Worm (Caenorhabditis elegans) whole organism, L1 larva: ENCODE measurements around the gene mab-5.

Source experiments
- C16A3.4 ChIP-seq: fragments of 150-350 bp; optimal IDR thresholded peaks from 2 replicates; lab custom pipeline; 2014; ENCODE audit warnings: missing biosample characterization, missing genetic modification characterization
- alr-1 ChIP-seq: fragments of 200-800 bp; sonication (Bioruptor generic); optimal IDR thresholded peaks from 2 replicates; lab custom pipeline; 2018; ENCODE audit warnings: borderline replicate concordance, mild to moderate bottlenecking, missing genetic modification characterization, missing compliant biosample characterization
- ama-1 ChIP-seq: fragments of 150-350 bp; optimal IDR thresholded peaks from 2 replicates; lab custom pipeline; 2014
- ceh-8 ChIP-seq: fragments of 200-800 bp; sonication (Bioruptor generic); optimal IDR thresholded peaks from 2 replicates; lab custom pipeline; 2018; ENCODE audit warnings: mild to moderate bottlenecking, missing genetic modification characterization, moderate library complexity, missing compliant biosample characterization
- ceh-88 ChIP-seq: fragments of 200-800 bp; sonication (Bioruptor generic); IDR thresholded peaks from 2 replicates; pipeline ENCODE4 v1.3.6; 2022; ENCODE audit warnings: missing genetic modification characterization, missing compliant biosample characterization
- efl-1 ChIP-seq, 4 experiments: fragments of 150-350 bp; optimal IDR thresholded peaks in 3 of 4; peaks in 1 of 4; 1 replicate in 1 of 4; 2 replicates in 3 of 4; lab custom pipeline; 2014; ENCODE audit warnings: missing biosample characterization in 2 of 4, missing genetic modification characterization in 2 of 4, missing genetic modification reagents in 2 of 4
- egl-27 ChIP-seq, 2 experiments: fragments of 150-350 bp in 1 of 2; sonication (generic microtip); optimal IDR thresholded peaks; 3 replicates each; lab custom pipeline; 2017 to 2018; ENCODE audit warnings: missing biosample characterization in 2 of 2, missing genetic modification characterization in 2 of 2, missing genetic modification reagents in 2 of 2
- ets-5 ChIP-seq: fragments of 200-800 bp; sonication (Bioruptor generic); IDR thresholded peaks from 2 replicates; pipeline ENCODE4 v1.3.6; 2022; ENCODE audit warnings: missing genetic modification characterization, missing compliant biosample characterization
- fkh-4 ChIP-seq: sonication (generic microtip); optimal IDR thresholded peaks from 2 replicates; lab custom pipeline; 2016; ENCODE audit warnings: missing compliant biosample characterization, missing genetic modification characterization, borderline replicate concordance
- fos-1 ChIP-seq: fragments of 150-350 bp; optimal IDR thresholded peaks from 2 replicates; lab custom pipeline; 2014; ENCODE audit warnings: missing biosample characterization, missing genetic modification characterization
- grh-1 ChIP-seq: fragments of 200-800 bp; sonication (Bioruptor generic); IDR thresholded peaks from 2 replicates; pipeline ENCODE4 v1.3.6; 2022; ENCODE audit warnings: missing genetic modification reagents, missing genetic modification characterization, missing compliant biosample characterization
- hlh-4 ChIP-seq: sonication (generic microtip); optimal IDR thresholded peaks from 2 replicates; lab custom pipeline; 2016; ENCODE audit warnings: mild to moderate bottlenecking, missing genetic modification characterization, missing compliant biosample characterization
- irx-1 ChIP-seq: sonication (generic microtip); optimal IDR thresholded peaks from 2 replicates; lab custom pipeline; 2016; ENCODE audit warnings: missing genetic modification characterization, missing compliant biosample characterization
- isw-1 ChIP-seq: fragments of 200-800 bp; sonication (Bioruptor generic); IDR thresholded peaks from 2 replicates; pipeline ENCODE4 v1.3.6; 2022; ENCODE audit warnings: missing genetic modification characterization, missing compliant biosample characterization
- lin-14 ChIP-seq: fragments of 200-800 bp; sonication (Bioruptor generic); optimal IDR thresholded peaks from 2 replicates; lab custom pipeline; 2018; ENCODE audit warnings: mild to moderate bottlenecking, missing genetic modification characterization, moderate library complexity, missing compliant biosample characterization
- lsy-2 ChIP-seq, 2 experiments: fragments of 150-350 bp; optimal IDR thresholded peaks; 2 replicates each; lab custom pipeline; 2014; ENCODE audit warnings: missing biosample characterization in 2 of 2, missing genetic modification characterization in 2 of 2
- nhr-12 ChIP-seq: sonication (generic microtip); optimal IDR thresholded peaks from 2 replicates; lab custom pipeline; 2017; ENCODE audit warnings: missing biosample characterization, missing genetic modification characterization
- nhr-19 ChIP-seq: fragments of 200-800 bp; sonication (Bioruptor generic); conservative IDR thresholded peaks from 2 replicates; pipeline ENCODE4 v1.3.6; 2022; ENCODE audit warnings: missing genetic modification characterization, missing compliant biosample characterization
- nhr-237 ChIP-seq: fragments of 150-350 bp; optimal IDR thresholded peaks from 2 replicates; lab custom pipeline; 2014; ENCODE audit warnings: missing biosample characterization, missing genetic modification characterization
- nhr-28 ChIP-seq: fragments of 150-350 bp; optimal IDR thresholded peaks from 2 replicates; lab custom pipeline; 2014; ENCODE audit warnings: missing biosample characterization, missing genetic modification characterization
- nhr-47 ChIP-seq: sonication (generic microtip); optimal IDR thresholded peaks from 2 replicates; lab custom pipeline; 2016; ENCODE audit warnings: mild to moderate bottlenecking, missing genetic modification characterization, moderate library complexity, missing compliant biosample characterization
- nhr-76 ChIP-seq: sonication (generic microtip); optimal IDR thresholded peaks from 2 replicates; lab custom pipeline; 2017; ENCODE audit warnings: missing biosample characterization, missing genetic modification characterization
- nhr-84 ChIP-seq: sonication (generic microtip); optimal IDR thresholded peaks from 2 replicates; lab custom pipeline; 2017; ENCODE audit warnings: missing biosample characterization, missing genetic modification characterization
- nhr-85 ChIP-seq: sonication (generic microtip); peaks from one replicate; lab custom pipeline; 2016; ENCODE audit warnings: missing genetic modification characterization, inconsistent platforms, missing compliant biosample characterization
- nhr-90 ChIP-seq: sonication (generic microtip); optimal IDR thresholded peaks from 2 replicates; lab custom pipeline; 2016; ENCODE audit warnings: mild to moderate bottlenecking, missing genetic modification characterization, missing compliant biosample characterization; ENCODE audit not compliant: poor library complexity
- pax-3 ChIP-seq: fragments of 200-800 bp; sonication (Bioruptor generic); optimal IDR thresholded peaks from 2 replicates; lab custom pipeline; 2018; ENCODE audit warnings: mild to moderate bottlenecking, missing genetic modification characterization, moderate library complexity, missing compliant biosample characterization
- rnt-1 ChIP-seq: sonication (generic microtip); optimal IDR thresholded peaks from 2 replicates; lab custom pipeline; 2016; ENCODE audit warnings: mild to moderate bottlenecking, missing genetic modification characterization, moderate library complexity, missing compliant biosample characterization
- snu-23 ChIP-seq: sonication (generic microtip); optimal IDR thresholded peaks from 2 replicates; lab custom pipeline; 2016; ENCODE audit warnings: missing genetic modification characterization, missing compliant biosample characterization
- sox-4 ChIP-seq: sonication (generic microtip); optimal IDR thresholded peaks from 2 replicates; lab custom pipeline; 2016; ENCODE audit warnings: missing genetic modification characterization, missing compliant biosample characterization
- sup-37 ChIP-seq: fragments of 200-800 bp; sonication (Bioruptor generic); optimal IDR thresholded peaks from 2 replicates; lab custom pipeline; 2018; ENCODE audit warnings: mild to moderate bottlenecking, missing genetic modification characterization, missing compliant biosample characterization
- unc-30 ChIP-seq: sonication (generic microtip); optimal IDR thresholded peaks from 2 replicates; lab custom pipeline; 2017; ENCODE audit warnings: missing biosample characterization, missing genetic modification characterization
- unc-86 ChIP-seq: sonication (generic microtip); optimal IDR thresholded peaks from 2 replicates; lab custom pipeline; 2016; ENCODE audit warnings: missing genetic modification characterization, missing compliant biosample characterization
- unc-98 ChIP-seq: fragments of 200-800 bp; sonication (Bioruptor generic); IDR thresholded peaks from 2 replicates; pipeline ENCODE4 v1.3.6; 2022; ENCODE audit warnings: missing genetic modification characterization, missing compliant biosample characterization
- vab-15 ChIP-seq: sonication (generic microtip); optimal IDR thresholded peaks from 2 replicates; lab custom pipeline; 2017; ENCODE audit warnings: missing genotype, mild to moderate bottlenecking, missing genetic modification characterization, missing compliant biosample characterization
- zip-4 ChIP-seq: fragments of 200-800 bp; sonication (Bioruptor generic); optimal IDR thresholded peaks from 2 replicates; lab custom pipeline; 2018; ENCODE audit warnings: mild to moderate bottlenecking, missing genetic modification characterization, moderate library complexity, missing compliant biosample characterization
- ztf-11 ChIP-seq, 2 experiments: sonication (generic microtip); optimal IDR thresholded peaks; 2 replicates each; lab custom pipeline; 2016 to 2017; ENCODE audit warnings: missing genetic modification characterization in 2 of 2, missing biosample characterization in 1 of 2, missing compliant biosample characterization in 1 of 2

Gene mab-5

ce11 chrIII:7824041-7824440 lies 40.8 kb upstream of the mab-5 start:
- TF ChIP-seq efl-1 (optimal IDR thresholded peaks at IDR 0.05; lab: Kevin White, UChicago) (no peak), efl-1 (GFP tag; optimal IDR thresholded peaks at IDR 0.05 in 1 of 2; lab: Kevin White, UChicago) (peak in 1 of 2 experiments; percentile 21), unc-86 (tag; lab: Kevin White, UChicago) (peak; percentile 22), nhr-12 (tag; lab: Kevin White, UChicago) (no peak)

ce11 chrIII:7823285-7823684 lies 40.0 kb upstream of the mab-5 start:
- TF ChIP-seq ceh-8 (GFP tag; lab: Kevin White, UChicago) (no peak), lin-14 (no peak), snu-23 (no peak), sup-37 (GFP tag; lab: Kevin White, UChicago) (no peak), hlh-4 (no peak), ztf-11 (tag; optimal IDR thresholded peaks at IDR 0.05; lab: Kevin White, UChicago) (no peak), fos-1 (no peak), egl-27 (tag; optimal IDR thresholded peaks at IDR 0.05; lab: Kevin White, UChicago) (no peak)

ce11 chrIII:7819866-7820265 lies 36.6 kb upstream of the mab-5 start:
- no peak for TF ChIP-seq alr-1 (tag; lab: Kevin White, UChicago)
- TF ChIP-seq C16A3.4 = no peak
- no peak for TF ChIP-seq nhr-237 (tag; lab: Kevin White, UChicago)
- TF ChIP-seq ama-1 = no peak
- TF ChIP-seq lsy-2 (tag; optimal IDR thresholded peaks at IDR 0.05; lab: Kevin White, UChicago) = peak; percentile 25 to 59
- TF ChIP-seq unc-98 (GFP tag; lab: Robert Waterston, UW) = no peak
- no peak for TF ChIP-seq nhr-76
- no peak for TF ChIP-seq nhr-90
- peak; percentile 74 for TF ChIP-seq nhr-85 (tag; lab: Kevin White, UChicago)
- TF ChIP-seq grh-1 (GFP tag; lab: Robert Waterston, UW) = no peak
- no peak for TF ChIP-seq fkh-4 (tag; lab: Kevin White, UChicago)
- TF ChIP-seq lin-14 = peak; percentile 23
- no peak for TF ChIP-seq ceh-88 (GFP tag; lab: Robert Waterston, UW)
- peak; percentile 38 for TF ChIP-seq unc-86 (tag; lab: Kevin White, UChicago)
- peak; percentile 7 for TF ChIP-seq rnt-1 (tag; lab: Kevin White, UChicago)
- no peak for TF ChIP-seq unc-30 (tag; lab: Kevin White, UChicago)
- TF ChIP-seq pax-3 (tag; lab: Kevin White, UChicago) = no peak
- TF ChIP-seq ztf-11 (tag; optimal IDR thresholded peaks at IDR 0.05; lab: Kevin White, UChicago) = no peak
- TF ChIP-seq nhr-84 (tag; lab: Kevin White, UChicago) = no peak
- TF ChIP-seq sox-4 (tag; lab: Kevin White, UChicago) = no peak
- no peak for TF ChIP-seq vab-15

DNA sequence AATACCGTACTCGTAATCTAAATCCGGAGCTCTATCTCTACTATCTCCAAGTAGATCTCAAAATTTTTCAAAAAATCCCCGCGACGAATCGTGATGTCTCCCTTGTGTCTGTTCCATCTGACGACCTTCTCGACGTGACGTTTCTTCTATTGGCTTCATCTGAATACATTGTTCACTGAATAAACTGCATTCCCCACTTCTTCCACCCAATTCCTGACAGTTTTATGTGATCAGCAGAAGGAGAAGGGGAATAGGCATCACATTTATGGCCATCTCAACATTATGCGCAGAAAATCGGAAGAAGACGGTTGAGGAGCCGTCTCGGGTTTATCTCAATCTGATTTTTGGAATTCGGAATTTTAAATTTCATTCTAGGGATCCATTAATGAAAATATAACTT lies 35.7 kb upstream of the mab-5 start:
- TF ChIP-seq nhr-28 (tag; lab: Kevin White, UChicago) (no peak), lsy-2 (tag; optimal IDR thresholded peaks at IDR 0.05; lab: Kevin White, UChicago) (no peak), irx-1 (tag; lab: Kevin White, UChicago) (no peak), C16A3.4 (no peak), egl-27 (tag; optimal IDR thresholded peaks at IDR 0.05; lab: Kevin White, UChicago) (no peak), rnt-1 (tag; lab: Kevin White, UChicago) (no peak), zip-4 (GFP tag; lab: Kevin White, UChicago) (no peak), unc-98 (GFP tag; lab: Robert Waterston, UW) (no peak), isw-1 (GFP tag; lab: Robert Waterston, UW) (no peak), hlh-4 (no peak), nhr-47 (tag; lab: Kevin White, UChicago) (no peak), sox-4 (tag; lab: Kevin White, UChicago) (no peak), ets-5 (no peak), nhr-19 (GFP tag; lab: Robert Waterston, UW) (no peak), alr-1 (tag; lab: Kevin White, UChicago) (no peak), fos-1 (no peak)
